Fruit fly (Drosophila melanogaster) whole organism, prepupa: ENCODE measurements around the gene Samuel.

Experiments
- CG1621 ChIP-seq: fragments of 200-800 bp; sonication (Bioruptor generic); optimal IDR thresholded peaks from 3 replicates; lab custom pipeline; 2018; ENCODE audit warnings: missing biosample characterization, mild to moderate bottlenecking, missing genetic modification characterization
- CG3032 ChIP-seq: fragments of 200-800 bp; optimal IDR thresholded peaks from 2 replicates; lab custom pipeline; 2019; ENCODE audit warnings: missing biosample characterization, mild to moderate bottlenecking, missing genetic modification characterization, moderate library complexity
- CG6854 ChIP-seq: fragments of 200-800 bp; sonication (Bioruptor generic); optimal IDR thresholded peaks from 2 replicates; lab custom pipeline; 2017; ENCODE audit warnings: missing biosample characterization, mild to moderate bottlenecking, missing genetic modification characterization
- Lpt ChIP-seq: fragments of 200-800 bp; sonication (Bioruptor generic); optimal IDR thresholded peaks from 3 replicates; lab custom pipeline; 2016; ENCODE audit warnings: missing biosample characterization, missing genetic modification characterization
- Met ChIP-seq: fragments of 200-800 bp; sonication (Bioruptor generic); optimal IDR thresholded peaks from 3 replicates; lab custom pipeline; 2016; ENCODE audit warnings: missing biosample characterization, missing genetic modification characterization
- Sox102F ChIP-seq: fragments of 200-800 bp; sonication (Bioruptor generic); optimal IDR thresholded peaks from 2 replicates; lab custom pipeline; 2016; ENCODE audit warnings: missing biosample characterization, mild to moderate bottlenecking, missing genetic modification characterization
- achi ChIP-seq: fragments of 200-800 bp; sonication (Bioruptor generic); optimal IDR thresholded peaks from 3 replicates; lab custom pipeline; 2016; ENCODE audit warnings: missing biosample characterization, missing genetic modification characterization
- eg ChIP-seq: fragments of 200-800 bp; sonication (Bioruptor generic); IDR thresholded peaks from 3 replicates; pipeline ENCODE4 v1.3.6; 2022; ENCODE audit warnings: missing biosample characterization, missing genetic modification characterization
- fkh ChIP-seq: fragments of 200-800 bp; sonication (Bioruptor generic); optimal IDR thresholded peaks from 3 replicates; lab custom pipeline; 2017; ENCODE audit warnings: missing biosample characterization, mild to moderate bottlenecking, missing genetic modification characterization, moderate library complexity
- net ChIP-seq: fragments of 200-800 bp; sonication (Bioruptor generic); optimal IDR thresholded peaks from 3 replicates; lab custom pipeline; 2016; ENCODE audit warnings: missing biosample characterization, missing genetic modification characterization
- pdm3 ChIP-seq: fragments of 200-800 bp; sonication (Bioruptor generic); optimal IDR thresholded peaks from 3 replicates; lab custom pipeline; 2016; ENCODE audit warnings: missing biosample characterization, missing genetic modification characterization
- salr ChIP-seq, 2 experiments: fragments of 200-800 bp; sonication (Bioruptor generic); optimal IDR thresholded peaks; 3 replicates each; lab custom pipeline; 2016 to 2018; ENCODE audit warnings: missing biosample characterization in 2 of 2, missing genetic modification characterization in 2 of 2, mild to moderate bottlenecking in 1 of 2
- vri ChIP-seq: fragments of 200-800 bp; sonication (Bioruptor generic); optimal IDR thresholded peaks from 3 replicates; lab custom pipeline; 2016; ENCODE audit warnings: missing biosample characterization, mild to moderate bottlenecking, missing genetic modification characterization

DNA sequence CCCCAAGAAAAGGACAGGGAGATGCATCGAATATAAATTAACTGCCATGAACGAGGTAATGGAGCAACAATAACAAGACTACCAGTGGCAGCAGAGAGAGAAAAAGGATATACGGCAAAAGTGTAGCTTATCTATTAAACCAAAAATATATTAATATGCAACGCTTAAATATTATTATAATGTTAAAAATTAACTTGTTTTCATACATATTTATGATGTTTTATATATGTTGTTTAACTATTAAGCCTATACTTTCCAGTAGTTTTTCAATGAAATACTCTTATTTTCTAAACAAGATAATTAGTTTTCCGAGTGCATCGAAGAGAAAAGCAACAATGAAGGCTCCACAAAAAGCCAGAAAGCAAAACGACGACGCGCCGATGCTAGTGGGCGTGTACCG, 1.6 kb upstream of the Samuel start:
- TF ChIP-seq Sox102F (no peak), Met (no peak), eg (GFP tag; lab: Robert Waterston, UW) (no peak), achi (GFP tag; lab: Kevin White, UChicago) (peak; percentile 15), Lpt (GFP tag; lab: Kevin White, UChicago) (no peak), fkh (GFP tag; lab: Kevin White, UChicago) (no peak), net (no peak), CG3032 (tag; lab: Kevin White, UChicago) (peak; percentile 64), salr (GFP tag; optimal IDR thresholded peaks at IDR 0.05; lab: Kevin White, UChicago) (no peak), CG6854 (no peak), vri (GFP tag; lab: Kevin White, UChicago) (no peak), CG1621 (tag; lab: Kevin White, UChicago) (no peak), pdm3 (GFP tag; lab: Kevin White, UChicago) (no peak)
